Worm (Caenorhabditis elegans) whole organism, L2 larva: ENCODE measurements around the gene rpb-6.

Experiments
- R02D3.7 ChIP-seq: fragments of 150-350 bp; optimal IDR thresholded peaks from 2 replicates; lab custom pipeline; 2014; ENCODE audit warnings: missing biosample characterization, missing genetic modification characterization
- ceh-82 ChIP-seq: fragments of 150-350 bp; optimal IDR thresholded peaks from 2 replicates; lab custom pipeline; 2014; ENCODE audit warnings: missing biosample characterization, missing genetic modification characterization
- lin-13 ChIP-seq: fragments of 150-350 bp; optimal IDR thresholded peaks from 2 replicates; lab custom pipeline; 2014; ENCODE audit warnings: missing biosample characterization, missing genetic modification reagents, missing genetic modification characterization
- mdl-1 ChIP-seq, 2 experiments: fragments of 150-350 bp in 1 of 2; sonication (generic microtip) in 1 of 2; optimal IDR thresholded peaks; 2 replicates each; lab custom pipeline; 2017; ENCODE audit warnings: missing biosample characterization in 2 of 2, missing genetic modification characterization in 2 of 2
- peb-1 ChIP-seq: fragments of 150-350 bp; optimal IDR thresholded peaks from 2 replicates; lab custom pipeline; 2014; ENCODE audit warnings: missing biosample characterization, missing genetic modification characterization
- skn-1 ChIP-seq: sonication (generic microtip); optimal IDR thresholded peaks from 2 replicates; lab custom pipeline; 2017; ENCODE audit warnings: missing biosample characterization, missing genetic modification characterization
- snpc-4 ChIP-seq: fragments of 150-350 bp; optimal IDR thresholded peaks from 2 replicates; lab custom pipeline; 2014; ENCODE audit warnings: missing biosample characterization, missing genetic modification characterization
- unc-55 ChIP-seq: fragments of 150-350 bp; sonication (generic microtip); optimal IDR thresholded peaks from 3 replicates; lab custom pipeline; 2014; ENCODE audit warnings: missing biosample characterization, missing genetic modification reagents, missing genetic modification characterization

ce11 chrII:10587742-10588141 lies 8.6 kb downstream of the rpb-6 start, which contains the start of gene crn-3:
- TF ChIP-seq snpc-4 (tag; lab: Kevin White, UChicago) (no peak), ceh-82 (tag; lab: Kevin White, UChicago) (no peak), mdl-1 (tag; optimal IDR thresholded peaks at IDR 0.05; lab: Kevin White, UChicago) (no peak), unc-55 (GFP tag; lab: Kevin White, UChicago) (no peak), peb-1 (no peak), skn-1 (tag; lab: Kevin White, UChicago) (no peak), R02D3.7 (tag; lab: Kevin White, UChicago) (no peak), lin-13 (GFP tag; lab: Kevin White, UChicago) (no peak)
